Worm (Caenorhabditis elegans) whole organism, late embryonic: Measurements from ENCODE around the gene K10C9.4.

Experiments used
- ama-1 ChIP-seq: fragments of 150-350 bp; optimal IDR thresholded peaks from 2 replicates; lab custom pipeline; 2014
- fkh-10 ChIP-seq: fragments of 150-350 bp; optimal IDR thresholded peaks from 2 replicates; lab custom pipeline; 2014; ENCODE audit warnings: missing biosample characterization, missing genetic modification reagents, missing genetic modification characterization
- madf-2 ChIP-seq: sonication (generic microtip); optimal IDR thresholded peaks from 2 replicates; lab custom pipeline; 2017; ENCODE audit warnings: missing genetic modification characterization, missing compliant biosample characterization
- nfya-1 ChIP-seq: sonication (generic microtip); optimal IDR thresholded peaks from 2 replicates; lab custom pipeline; 2017; ENCODE audit warnings: missing genetic modification characterization, mild to moderate bottlenecking, missing compliant biosample characterization, antibody characterized with exemption, moderate library complexity
- tbx-7 ChIP-seq: sonication (generic microtip); optimal IDR thresholded peaks from 2 replicates; lab custom pipeline; 2016; ENCODE audit warnings: missing genotype, missing genetic modification characterization, missing compliant biosample characterization

- no peak for TF ChIP-seq ama-1
- TF ChIP-seq fkh-10 (GFP tag; lab: Kevin White, UChicago) = no peak
- no peak for TF ChIP-seq madf-2 (tag; lab: Kevin White, UChicago)
- peak; percentile 93 for TF ChIP-seq nfya-1 (tag; lab: Kevin White, UChicago)
- TF ChIP-seq tbx-7 (tag; lab: Kevin White, UChicago) = no peak
Observed at ce11 chrV:1015194-1015593, 37.6 kb downstream of the K10C9.4 start.
